Fruit fly (Drosophila melanogaster): ENCODE data around the gene CG1299.

CG1299 gene

dm6 chr3L:4135857-4136256 lies 12.6 kb upstream of the CG1299 start, which contains the start of gene RfC4:
Gene RfC4 (minus strand): TSS chr3L:4136038.
- TF ChIP-seq CG14711 (tag; optimal IDR thresholded peaks at IDR 0.05) (no peak), CG5204 (GFP tag; optimal IDR thresholded peaks at IDR 0.05) (no peak), kay (GFP tag; ENCODE audit: borderline replicate concordance) (no peak), CG11617 (GFP tag; optimal IDR thresholded peaks at IDR 0.05) (no peak), ovo (GFP tag; optimal IDR thresholded peaks at IDR 0.05) (no peak), pad (GFP tag; optimal IDR thresholded peaks at IDR 0.05) (no peak), toe (GFP tag; optimal IDR thresholded peaks at IDR 0.05) (no peak), CG7101 (tag; optimal IDR thresholded peaks at IDR 0.05) (no peak), Crg-1 (GFP tag; optimal IDR thresholded peaks at IDR 0.05) (no peak), CG7045 (GFP tag; optimal IDR thresholded peaks at IDR 0.05) (no peak), bab1 (GFP tag; optimal IDR thresholded peaks at IDR 0.05) (no peak), CG12768 (GFP tag; optimal IDR thresholded peaks at IDR 0.05) (no peak), CG33017 (tag; optimal IDR thresholded peaks at IDR 0.05) (no peak), Hr96 (GFP tag; optimal IDR thresholded peaks at IDR 0.05) (no peak)

- no peak for TF ChIP-seq CG5204 (GFP tag; optimal IDR thresholded peaks at IDR 0.05)
- no peak for TF ChIP-seq Crg-1 (GFP tag; optimal IDR thresholded peaks at IDR 0.05)
- TF ChIP-seq cnc (optimal IDR thresholded peaks at IDR 0.05): no peak
- peak; percentile 12 for TF ChIP-seq CG14711 (tag; optimal IDR thresholded peaks at IDR 0.05)
- no peak for TF ChIP-seq toe (GFP tag; optimal IDR thresholded peaks at IDR 0.05)
- no peak for TF ChIP-seq pad (GFP tag; optimal IDR thresholded peaks at IDR 0.05)
- TF ChIP-seq CG7101 (tag; optimal IDR thresholded peaks at IDR 0.05): peak; percentile 21
- TF ChIP-seq CG1620 (GFP tag; optimal IDR thresholded peaks at IDR 0.05): peak; percentile 54
- no peak for TF ChIP-seq ovo (GFP tag; optimal IDR thresholded peaks at IDR 0.05)
- peak; percentile 36 for TF ChIP-seq Mnt (GFP tag; optimal IDR thresholded peaks at IDR 0.05)
- peak; percentile 35 for TF ChIP-seq CG11617 (GFP tag; optimal IDR thresholded peaks at IDR 0.05)
- no peak for TF ChIP-seq cic (GFP tag; optimal IDR thresholded peaks at IDR 0.05)
- TF ChIP-seq bab1 (GFP tag; optimal IDR thresholded peaks at IDR 0.05): peak; percentile 75
- no peak for TF ChIP-seq Hr96 (GFP tag; optimal IDR thresholded peaks at IDR 0.05)
- no peak for TF ChIP-seq tj (GFP tag; optimal IDR thresholded peaks at IDR 0.05)
- no peak for TF ChIP-seq CG12768 (GFP tag; optimal IDR thresholded peaks at IDR 0.05)
- TF ChIP-seq Clk (GFP tag; optimal IDR thresholded peaks at IDR 0.05): no peak
- TF ChIP-seq CG7045 (GFP tag; optimal IDR thresholded peaks at IDR 0.05): no peak
- TF ChIP-seq kay (GFP tag; ENCODE audit: borderline replicate concordance): no peak
- peak; percentile 24 for TF ChIP-seq CG33017 (tag; optimal IDR thresholded peaks at IDR 0.05)
Measured at dm6 chr3L:4138804-4139521, 9.5 kb upstream of the CG1299 start, which contains the start of the genes Rop and Ras64B. Gene Rop (minus strand): TSS chr3L:4138996. Gene Ras64B (plus strand): TSS chr3L:4139076.

- TF ChIP-seq cic (GFP tag; optimal IDR thresholded peaks at IDR 0.05) (no peak), CG7045 (GFP tag; optimal IDR thresholded peaks at IDR 0.05) (no peak), CG14711 (tag; optimal IDR thresholded peaks at IDR 0.05) (no peak), Clk (GFP tag; optimal IDR thresholded peaks at IDR 0.05) (no peak), Mnt (GFP tag; optimal IDR thresholded peaks at IDR 0.05) (no peak), tj (GFP tag; optimal IDR thresholded peaks at IDR 0.05) (no peak), pad (GFP tag; optimal IDR thresholded peaks at IDR 0.05) (no peak), CG5204 (GFP tag; optimal IDR thresholded peaks at IDR 0.05) (no peak), CG1620 (GFP tag; optimal IDR thresholded peaks at IDR 0.05) (no peak), Crg-1 (GFP tag; optimal IDR thresholded peaks at IDR 0.05) (no peak)
Measured at dm6 chr3L:4141167-4141566, 7.3 kb upstream of the CG1299 start, which contains the start of gene Akh. Gene Akh (plus strand): TSS chr3L:4141467.

- TF ChIP-seq CG11617 (GFP tag; optimal IDR thresholded peaks at IDR 0.05): no peak
- no peak for TF ChIP-seq Clk (GFP tag; optimal IDR thresholded peaks at IDR 0.05)
- TF ChIP-seq toe (GFP tag; optimal IDR thresholded peaks at IDR 0.05): no peak
- TF ChIP-seq CG12768 (GFP tag; optimal IDR thresholded peaks at IDR 0.05): no peak
- no peak for TF ChIP-seq cic (GFP tag; optimal IDR thresholded peaks at IDR 0.05)
Measured at dm6 chr3L:4142064-4142463, 6.4 kb upstream of the CG1299 start, which contains the start of gene CG32260. Gene CG32260 (plus strand): TSS chr3L:4142364.

- TF ChIP-seq Crg-1 (GFP tag; optimal IDR thresholded peaks at IDR 0.05): no peak
- no peak for TF ChIP-seq cic (GFP tag; optimal IDR thresholded peaks at IDR 0.05)
- no peak for TF ChIP-seq CG33017 (tag; optimal IDR thresholded peaks at IDR 0.05)
- TF ChIP-seq cnc (optimal IDR thresholded peaks at IDR 0.05): no peak
- no peak for TF ChIP-seq CG5204 (GFP tag; optimal IDR thresholded peaks at IDR 0.05)
- no peak for TF ChIP-seq CG12768 (GFP tag; optimal IDR thresholded peaks at IDR 0.05)
- TF ChIP-seq CG14711 (tag; optimal IDR thresholded peaks at IDR 0.05): no peak
- no peak for TF ChIP-seq pad (GFP tag; optimal IDR thresholded peaks at IDR 0.05)
- TF ChIP-seq CG7101 (tag; optimal IDR thresholded peaks at IDR 0.05): no peak
- no peak for TF ChIP-seq kay (GFP tag; ENCODE audit: borderline replicate concordance)
- TF ChIP-seq bab1 (GFP tag; optimal IDR thresholded peaks at IDR 0.05): no peak
- no peak for TF ChIP-seq CG11617 (GFP tag; optimal IDR thresholded peaks at IDR 0.05)
Measured at dm6 chr3L:4145229-4145628, 3.3 kb upstream of the CG1299 start.

dm6 chr3L:4157852-4158251 lies 9.4 kb downstream of the CG1299 start:
- TF ChIP-seq Crg-1 (GFP tag; optimal IDR thresholded peaks at IDR 0.05): no peak
- no peak for TF ChIP-seq CG14711 (tag; optimal IDR thresholded peaks at IDR 0.05)
- TF ChIP-seq ovo (GFP tag; optimal IDR thresholded peaks at IDR 0.05): no peak
- TF ChIP-seq CG5204 (GFP tag; optimal IDR thresholded peaks at IDR 0.05): no peak
- TF ChIP-seq tj (GFP tag; optimal IDR thresholded peaks at IDR 0.05): no peak
- TF ChIP-seq CG12768 (GFP tag; optimal IDR thresholded peaks at IDR 0.05): no peak
- TF ChIP-seq bab1 (GFP tag; optimal IDR thresholded peaks at IDR 0.05): no peak
- TF ChIP-seq Hr96 (GFP tag; optimal IDR thresholded peaks at IDR 0.05): no peak
- no peak for TF ChIP-seq kay (GFP tag; ENCODE audit: borderline replicate concordance)
- no peak for TF ChIP-seq CG33017 (tag; optimal IDR thresholded peaks at IDR 0.05)

All from whole organism, adult.